Fruit fly (Drosophila melanogaster) whole organism, embryonic: ENCODE results near the gene CG8861.

Source experiments
- Antp ChIP-seq: fragments of 200-800 bp; sonication (Bioruptor generic); optimal IDR thresholded peaks from 3 replicates; lab custom pipeline; 2016; ENCODE audit warnings: missing biosample characterization, missing genetic modification characterization
- Atf3 ChIP-seq: fragments of 200-800 bp; sonication (Bioruptor generic); optimal IDR thresholded peaks from 3 replicates; lab custom pipeline; 2016; ENCODE audit warnings: missing biosample characterization, missing genetic modification characterization
- CG10654 ChIP-seq: fragments of 200-800 bp; sonication (Bioruptor generic); optimal IDR thresholded peaks from 2 replicates; lab custom pipeline; 2016; ENCODE audit warnings: missing biosample characterization, missing genetic modification characterization
- CG12942 ChIP-seq: fragments of 200-800 bp; sonication (Bioruptor generic); optimal IDR thresholded peaks from 3 replicates; lab custom pipeline; 2016; ENCODE audit warnings: missing biosample characterization, missing genetic modification characterization
- CG15479 ChIP-seq: fragments of 200-800 bp; sonication (Bioruptor generic); optimal IDR thresholded peaks from 3 replicates; lab custom pipeline; 2019; ENCODE audit warnings: missing biosample characterization, mild to moderate bottlenecking, missing genetic modification characterization, moderate library complexity
- CG1603 ChIP-seq: fragments of 200-800 bp; sonication (Bioruptor generic); optimal IDR thresholded peaks from 2 replicates; lab custom pipeline; 2019; ENCODE audit warnings: missing biosample characterization, mild to moderate bottlenecking, missing genetic modification characterization, moderate library complexity
- CG1647 ChIP-seq: fragments of 200-800 bp; sonication (Bioruptor generic); optimal IDR thresholded peaks from 3 replicates; lab custom pipeline; 2016; ENCODE audit warnings: missing biosample characterization, missing genetic modification characterization
- CG16815 ChIP-seq: fragments of 200-800 bp; sonication (Bioruptor generic); optimal IDR thresholded peaks from 3 replicates; lab custom pipeline; 2017; ENCODE audit warnings: missing biosample characterization, mild to moderate bottlenecking, missing genetic modification characterization
- CG17385 ChIP-seq: fragments of 200-800 bp; sonication (Bioruptor generic); optimal IDR thresholded peaks from 3 replicates; lab custom pipeline; 2018; ENCODE audit warnings: missing biosample characterization, mild to moderate bottlenecking, missing genetic modification characterization
- CG17829 ChIP-seq: fragments of 200-800 bp; optimal IDR thresholded peaks from 2 replicates; lab custom pipeline; 2019; ENCODE audit warnings: missing biosample characterization, mild to moderate bottlenecking, missing genetic modification characterization, moderate library complexity
- CG30431 ChIP-seq: fragments of 200-800 bp; sonication (Bioruptor generic); optimal IDR thresholded peaks from 2 replicates; lab custom pipeline; 2017; ENCODE audit warnings: missing biosample characterization, missing genetic modification characterization
- CG3065 ChIP-seq: fragments of 200-800 bp; sonication (Bioruptor generic); optimal IDR thresholded peaks from 2 replicates; lab custom pipeline; 2016; ENCODE audit warnings: missing biosample characterization, missing genetic modification characterization
- CG31388 ChIP-seq: fragments of 200-800 bp; sonication (Bioruptor generic); optimal IDR thresholded peaks from 2 replicates; lab custom pipeline; 2016; ENCODE audit warnings: missing biosample characterization, missing genetic modification characterization
- CG3407 ChIP-seq: fragments of 200-800 bp; sonication (Bioruptor generic); optimal IDR thresholded peaks from 2 replicates; lab custom pipeline; 2018; ENCODE audit warnings: missing biosample characterization, mild to moderate bottlenecking, missing genetic modification characterization
- CG34376 ChIP-seq: fragments of 200-800 bp; sonication (Bioruptor generic); optimal IDR thresholded peaks from 2 replicates; lab custom pipeline; 2018; ENCODE audit warnings: missing biosample characterization, mild to moderate bottlenecking, missing genetic modification characterization
- CG42726 ChIP-seq: fragments of 200-800 bp; sonication (Bioruptor generic); IDR thresholded peaks from 2 replicates; pipeline ENCODE4 v1.3.6; 2022; ENCODE audit warnings: missing biosample characterization, missing genetic modification characterization; ENCODE audit not compliant: partially characterized antibody
- CG4360 ChIP-seq: fragments of 200-800 bp; sonication (Bioruptor generic); IDR thresholded peaks from 2 replicates; pipeline ENCODE4 v1.3.6; 2022; ENCODE audit warnings: missing biosample characterization, missing genetic modification characterization
- CG5180 ChIP-seq: fragments of 200-800 bp; sonication (Bioruptor generic); optimal IDR thresholded peaks from 3 replicates; lab custom pipeline; 2017; ENCODE audit warnings: missing biosample characterization, missing genetic modification characterization, mild to moderate bottlenecking, moderate library complexity, missing genetic modification reagents
- CG6689 ChIP-seq: fragments of 200-800 bp; sonication (Bioruptor generic); IDR thresholded peaks from 2 replicates; pipeline ENCODE4 v1.3.6; 2022; ENCODE audit warnings: missing biosample characterization, missing genetic modification characterization
- CG6854 ChIP-seq: fragments of 200-800 bp; sonication (Bioruptor generic); optimal IDR thresholded peaks from 3 replicates; lab custom pipeline; 2017; ENCODE audit warnings: missing biosample characterization, mild to moderate bottlenecking, missing genetic modification characterization
- CG8290 ChIP-seq, 3 experiments: fragments of 200-800 bp; sonication (Bioruptor generic); optimal IDR thresholded peaks; 2 replicates each; lab custom pipeline; 2016 to 2019; ENCODE audit warnings: missing biosample characterization in 3 of 3, missing genetic modification characterization in 3 of 3, mild to moderate bottlenecking in 2 of 3, moderate library complexity in 1 of 3
- CHES-1-like ChIP-seq: fragments of 200-800 bp; sonication (Bioruptor generic); optimal IDR thresholded peaks from 2 replicates; lab custom pipeline; 2016; ENCODE audit warnings: missing biosample characterization, missing genetic modification characterization
- D19A ChIP-seq: fragments of 200-800 bp; optimal IDR thresholded peaks from 3 replicates; lab custom pipeline; 2019; ENCODE audit warnings: missing biosample characterization, mild to moderate bottlenecking, missing genetic modification characterization, moderate library complexity
- Ets65A ChIP-seq: fragments of 200-800 bp; sonication (Bioruptor generic); peaks from one replicate; lab custom pipeline; 2016; ENCODE audit warnings: missing biosample characterization, missing genetic modification characterization
- Fer1 ChIP-seq: fragments of 200-800 bp; sonication (Bioruptor generic); optimal IDR thresholded peaks from 2 replicates; lab custom pipeline; 2017; ENCODE audit warnings: missing biosample characterization, mild to moderate bottlenecking, missing genetic modification characterization
- Fer3 ChIP-seq: fragments of 200-800 bp; sonication (Bioruptor generic); optimal IDR thresholded peaks from 2 replicates; lab custom pipeline; 2018; ENCODE audit warnings: missing biosample characterization, mild to moderate bottlenecking, missing genetic modification characterization, moderate library complexity
- HLHmδ ChIP-seq: fragments of 200-800 bp; sonication (Bioruptor generic); optimal IDR thresholded peaks from 2 replicates; lab custom pipeline; 2018; ENCODE audit warnings: missing biosample characterization, mild to moderate bottlenecking, missing genetic modification characterization, moderate library complexity
- Hsf ChIP-seq: fragments of 200-800 bp; sonication (Bioruptor generic); optimal IDR thresholded peaks from 3 replicates; lab custom pipeline; 2016; ENCODE audit warnings: missing biosample characterization, missing genetic modification characterization
- Mrtf ChIP-seq: fragments of 200-800 bp; sonication (Bioruptor generic); IDR thresholded peaks from 3 replicates; pipeline ENCODE4 v1.3.6; 2022; ENCODE audit warnings: missing biosample characterization, missing genetic modification characterization
- Nf-YC ChIP-seq: fragments of 200-800 bp; optimal IDR thresholded peaks from 3 replicates; lab custom pipeline; 2019; ENCODE audit warnings: missing biosample characterization, mild to moderate bottlenecking, missing genetic modification characterization, moderate library complexity
- bowl ChIP-seq: fragments of 200-800 bp; sonication (Bioruptor generic); IDR thresholded peaks from 2 replicates; pipeline ENCODE4 v1.3.6; 2022; ENCODE audit warnings: missing biosample characterization, missing genetic modification characterization
- dpn ChIP-seq, 2 experiments: fragments of 200-800 bp; sonication (Bioruptor generic); optimal IDR thresholded peaks; 3 replicates each; lab custom pipeline; 2016; ENCODE audit warnings: missing biosample characterization in 2 of 2, missing genetic modification characterization in 2 of 2
- dysf ChIP-seq: fragments of 200-800 bp; sonication (Bioruptor generic); IDR thresholded peaks from 3 replicates; pipeline ENCODE4 v1.3.6; 2022; ENCODE audit warnings: missing biosample characterization, missing genetic modification characterization
- ems ChIP-seq: fragments of 200-800 bp; sonication (Bioruptor generic); optimal IDR thresholded peaks from 3 replicates; lab custom pipeline; 2016; ENCODE audit warnings: missing biosample characterization, missing genetic modification characterization
- exex ChIP-seq: fragments of 200-800 bp; sonication (Bioruptor generic); optimal IDR thresholded peaks from 4 replicates; lab custom pipeline; 2018; ENCODE audit warnings: missing biosample characterization, mild to moderate bottlenecking, missing genetic modification characterization, moderate library complexity
- eyg ChIP-seq: fragments of 200-800 bp; sonication (Bioruptor generic); optimal IDR thresholded peaks from 3 replicates; lab custom pipeline; 2016; ENCODE audit warnings: missing biosample characterization, missing genetic modification characterization
- gfzf ChIP-seq: fragments of 200-800 bp; sonication (Bioruptor generic); optimal IDR thresholded peaks from 2 replicates; lab custom pipeline; 2016; ENCODE audit warnings: missing biosample characterization, mild to moderate bottlenecking, missing genetic modification characterization, moderate library complexity
- grau ChIP-seq: fragments of 200-800 bp; optimal IDR thresholded peaks from 3 replicates; lab custom pipeline; 2019; ENCODE audit warnings: missing biosample characterization, mild to moderate bottlenecking, missing genetic modification characterization, moderate library complexity
- kni ChIP-seq: fragments of 200-800 bp; sonication (Bioruptor generic); optimal IDR thresholded peaks from 3 replicates; lab custom pipeline; 2017; ENCODE audit warnings: mild to moderate bottlenecking, missing biosample characterization, missing genetic modification reagents, missing genetic modification characterization
- mirr ChIP-seq: fragments of 200-800 bp; sonication (Bioruptor generic); optimal IDR thresholded peaks from 3 replicates; lab custom pipeline; 2018; ENCODE audit warnings: missing biosample characterization, mild to moderate bottlenecking, missing genetic modification characterization
- nerfin-2 ChIP-seq: fragments of 200-800 bp; sonication (Bioruptor generic); IDR thresholded peaks from 2 replicates; pipeline ENCODE4 v1.3.6; 2022; ENCODE audit warnings: missing biosample characterization, missing genetic modification characterization; ENCODE audit not compliant: partially characterized antibody
- org-1 ChIP-seq: fragments of 200-800 bp; sonication (Bioruptor generic); optimal IDR thresholded peaks from 2 replicates; lab custom pipeline; 2017; ENCODE audit warnings: missing biosample characterization, missing genetic modification characterization
- prd ChIP-seq, 3 experiments: fragments of >200 bp in 2 of 3; fragments of 200-800 bp in 1 of 3; sonication (Bioruptor generic) in 1 of 3; optimal IDR thresholded peaks in 2 of 3; IDR thresholded peaks in 1 of 3; 2 replicates in 2 of 3; 3 replicates in 1 of 3; pipeline versions ENCODE4 v1.3.6 to Lab custom; 2017 to 2022; ENCODE audit warnings: missing biosample characterization in 1 of 3, missing genetic modification characterization in 1 of 3
- sens ChIP-seq: fragments of 200-800 bp; sonication (Bioruptor generic); peaks from one replicate; lab custom pipeline; 2016; ENCODE audit warnings: missing biosample characterization, missing genetic modification characterization
- sna ChIP-seq: fragments of 200-800 bp; sonication (Bioruptor generic); IDR thresholded peaks from 2 replicates; pipeline ENCODE4 v1.3.6; 2022; ENCODE audit warnings: missing biosample characterization, missing genetic modification characterization; ENCODE audit not compliant: partially characterized antibody
- stc ChIP-seq: fragments of 200-800 bp; sonication (Bioruptor generic); IDR thresholded peaks from 2 replicates; pipeline ENCODE4 v1.3.6; 2022; ENCODE audit warnings: missing biosample characterization, missing genetic modification characterization
- ttk ChIP-seq: fragments of 200-800 bp; sonication (Bioruptor generic); IDR thresholded peaks from 2 replicates; pipeline ENCODE4 v2.1.2; 2022; ENCODE audit warnings: missing biosample characterization, missing genetic modification characterization
- tx ChIP-seq: fragments of 200-800 bp; sonication (Bioruptor generic); optimal IDR thresholded peaks from 2 replicates; lab custom pipeline; 2016; ENCODE audit warnings: missing biosample characterization, missing genetic modification characterization

The CG8861 gene

dm6 chr3R:9351415-9352379 lies 23.4 kb upstream of the CG8861 start (continued):
- TF ChIP-seq CG5180 (GFP tag; lab: Kevin White, UChicago) (peak; percentile 23), CG6689 (GFP tag; lab: Robert Waterston, UW) (no peak), grau (peak; percentile 76), CG10654 (peak; percentile 14), bowl (GFP tag; lab: Robert Waterston, UW) (no peak), gfzf (GFP tag; lab: Kevin White, UChicago) (no peak), ems (peak; percentile 69), dysf (GFP tag; lab: Robert Waterston, UW) (no peak), CG8290 (GFP tag; optimal IDR thresholded peaks at IDR 0.05; lab: Kevin White, UChicago) (no peak), CG8290 (tag; optimal IDR thresholded peaks at IDR 0.05; lab: Kevin White, UChicago) (peak in 1 of 2 experiments; percentile 22), CG15479 (peak; percentile 14), Mrtf (GFP tag; lab: Robert Waterston, UW) (no peak), CG17829 (tag; lab: Kevin White, UChicago) (peak; percentile 23), CHES-1-like (peak; percentile 59), org-1 (GFP tag; lab: Kevin White, UChicago) (peak; percentile 36), exex (tag; lab: Kevin White, UChicago) (peak; percentile 63), Fer1 (GFP tag; lab: Kevin White, UChicago) (peak; percentile 76), D19A (peak; percentile 63), CG12942 (GFP tag; lab: Kevin White, UChicago) (peak; percentile 32), Ets65A (GFP tag; lab: Kevin White, UChicago) (peak; percentile 78), tx (GFP tag; lab: Kevin White, UChicago) (peak; percentile 70), kni (GFP tag; lab: Kevin White, UChicago) (no peak), mirr (peak; percentile 81), CG1603 (tag; lab: Kevin White, UChicago) (peak; percentile 19), eyg (GFP tag; lab: Kevin White, UChicago) (peak; percentile 72), CG34376 (peak; percentile 66), CG1647 (peak; percentile 23), CG4360 (no peak), sens (GFP tag; lab: Kevin White, UChicago) (peak; percentile 89), CG30431 (GFP tag; lab: Kevin White, UChicago) (no peak), HLHmδ (no peak), CG17385 (peak; percentile 66), Hsf (peak; percentile 65), prd (optimal IDR thresholded peaks at IDR 0.05; lab: Kevin White, UChicago) (no peak), prd (GFP tag; IDR thresholded peaks at IDR 0.05; lab: Robert Waterston, UW) (no peak), CG3065 (GFP tag; lab: Kevin White, UChicago) (no peak), CG42726 (GFP tag; lab: Robert Waterston, UW) (no peak), Antp (GFP tag; lab: Kevin White, UChicago) (peak; percentile 1), stc (GFP tag; lab: Robert Waterston, UW) (no peak), CG3407 (GFP tag; lab: Kevin White, UChicago) (no peak), dpn (GFP tag; optimal IDR thresholded peaks at IDR 0.05; lab: Kevin White, UChicago) (peak; percentile 63 to 71), CG16815 (GFP tag; lab: Kevin White, UChicago) (peak; percentile 27), sna (GFP tag; lab: Robert Waterston, UW) (no peak), CG6854 (GFP tag; lab: Kevin White, UChicago) (peak; percentile 59), nerfin-2 (GFP tag; lab: Robert Waterston, UW) (no peak), CG31388 (GFP tag; lab: Kevin White, UChicago) (no peak), Fer3 (tag; lab: Kevin White, UChicago) (peak; percentile 51), ttk (no peak), Atf3 (GFP tag; lab: Kevin White, UChicago) (peak; percentile 20), Nf-YC (peak; percentile 16)
